Worm (Caenorhabditis elegans): ENCODE results near the gene flr-1.

- TF ChIP-seq unc-39 (tag; optimal IDR thresholded peaks at IDR 0.05) (no peak), egl-27 (tag; optimal IDR thresholded peaks at IDR 0.05) (no peak), nhr-237 (tag; optimal IDR thresholded peaks at IDR 0.05) (no peak), nhr-25 (tag; optimal IDR thresholded peaks at IDR 0.05; ENCODE audit: borderline replicate concordance, insufficient read depth) (no peak), ama-1 (optimal IDR thresholded peaks at IDR 0.05) (no peak), mep-1 (tag; optimal IDR thresholded peaks at IDR 0.05) (no peak), pha-4 (GFP tag; IDR thresholded peaks at IDR 0.05) (no peak), pha-4 (tag; optimal IDR thresholded peaks at IDR 0.05) (no peak)
Observed at ce11 chrX:13412307-13412706, 44.0 kb downstream of the flr-1 start.
